Worm (Caenorhabditis elegans): ENCODE results near the gene F40A3.4.

- TF ChIP-seq lin-15B (tag; optimal IDR thresholded peaks at IDR 0.05) (no peak), nhr-237 (tag; optimal IDR thresholded peaks at IDR 0.05) (no peak)
Measured at ce11 chrV:7878411-7878964, 2.9 kb downstream of the F40A3.4 start, which contains the start of gene F40A3.2.
